Worm (Caenorhabditis elegans): Measurements from ENCODE around the gene str-43.

The str-43 gene

ce11 chrV:15711898-15712297, 40.1 kb downstream of the str-43 start, which contains the start of gene str-101:
TSS of gene str-101 (minus strand) at chrV:15711998.
- TF ChIP-seq Y95B8A.8 (GFP tag; IDR thresholded peaks at IDR 0.05) (no peak), Y56A3A.18 (GFP tag; IDR thresholded peaks at IDR 0.05) (no peak), ztf-22 (GFP tag; optimal IDR thresholded peaks at IDR 0.05) (no peak), unc-62 (GFP tag; optimal IDR thresholded peaks at IDR 0.05) (no peak), ZK185.1 (tag; optimal IDR thresholded peaks at IDR 0.05; ENCODE audit: poor library complexity, severe bottlenecking) (no peak), lsy-27 (tag; optimal IDR thresholded peaks at IDR 0.05; ENCODE audit: borderline replicate concordance, insufficient read depth) (no peak), hrde-1 (tag; optimal IDR thresholded peaks at IDR 0.05; ENCODE audit: borderline replicate concordance) (no peak), somi-1 (GFP tag; optimal IDR thresholded peaks at IDR 0.05) (no peak), nfya-1 (tag; optimal IDR thresholded peaks at IDR 0.05; ENCODE audit: borderline replicate concordance, insufficient read depth) (no peak), xnd-1 (tag; optimal IDR thresholded peaks at IDR 0.05) (no peak), attf-5 (GFP tag; optimal IDR thresholded peaks at IDR 0.05) (no peak), hmg-20 (GFP tag; IDR thresholded peaks at IDR 0.05) (no peak), madf-3 (GFP tag; IDR thresholded peaks at IDR 0.05) (no peak), rec-8 (tag; optimal IDR thresholded peaks at IDR 0.05) (no peak)

DNA sequence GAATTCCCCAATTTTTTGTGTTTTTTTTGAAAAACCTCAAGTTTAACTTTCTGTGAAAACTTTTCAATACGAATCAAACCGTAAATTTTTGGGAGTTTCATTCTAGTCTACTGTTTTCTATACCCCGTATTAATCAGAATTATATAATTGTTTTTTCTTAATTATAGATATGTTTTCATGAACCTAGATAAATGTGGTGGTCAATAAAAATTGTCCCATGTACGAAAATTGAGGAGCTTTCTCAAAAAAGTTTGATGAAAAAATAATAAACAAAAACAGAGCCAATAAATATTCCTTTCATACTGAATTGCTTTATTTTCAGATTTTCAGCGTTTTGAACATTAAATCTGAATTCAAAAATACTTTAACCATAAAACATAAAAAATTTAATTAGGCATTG, 41.5 kb downstream of the str-43 start, which contains the start of gene Y6E2A.1:
Gene Y6E2A.1 (minus strand): TSS at position 101 of the 400 bp plus-strand sequence.
- TF ChIP-seq B0019.2 (GFP tag; conservative IDR thresholded peaks at IDR 0.05), result no peak
- no peak for TF ChIP-seq mel-28 (tag; optimal IDR thresholded peaks at IDR 0.05; ENCODE audit: borderline replicate concordance)
- TF ChIP-seq hrde-1 (tag; optimal IDR thresholded peaks at IDR 0.05; ENCODE audit: borderline replicate concordance), result no peak
- no peak for TF ChIP-seq nfya-2 (GFP tag; IDR thresholded peaks at IDR 0.05)
- no peak for TF ChIP-seq C17E4.6 (GFP tag; IDR thresholded peaks at IDR 0.05)
- TF ChIP-seq fkh-3 (tag; optimal IDR thresholded peaks at IDR 0.05), result no peak
- no peak for TF ChIP-seq let-607 (tag; optimal IDR thresholded peaks at IDR 0.05)
- TF ChIP-seq nhr-179 (tag; optimal IDR thresholded peaks at IDR 0.05), result no peak
- no peak for TF ChIP-seq B0336.3 (GFP tag; IDR thresholded peaks at IDR 0.05)

- TF ChIP-seq B0336.3 (GFP tag; IDR thresholded peaks at IDR 0.05), result no peak
- peak; percentile 27 for TF ChIP-seq somi-1 (GFP tag; optimal IDR thresholded peaks at IDR 0.05)
These were observed 44.0 kb downstream of the str-43 start for ce11 chrV:15707982-15708381.

DNA sequence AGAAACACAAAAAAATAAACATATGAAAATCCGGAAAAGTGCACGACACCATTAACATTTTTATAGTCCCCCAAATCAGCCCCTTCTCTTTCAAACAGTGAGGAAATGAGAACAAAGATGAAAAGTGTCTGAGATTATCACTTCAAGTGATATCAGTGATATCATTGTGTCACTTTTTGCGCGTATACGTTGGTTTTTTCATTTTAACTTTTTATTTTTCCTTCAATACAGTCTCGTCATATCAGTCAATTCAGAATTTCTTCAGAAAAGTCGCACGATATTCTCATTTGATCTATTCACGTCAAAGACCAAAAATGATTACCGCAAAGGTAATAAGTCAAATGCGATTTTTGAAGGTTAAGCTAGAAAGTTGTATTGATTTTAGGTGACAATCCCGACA, 47.2 kb downstream of the str-43 start, which contains the start of gene twk-34:
Gene twk-34 (plus strand): TSS at position 216 of the 400 bp plus-strand sequence.
- no peak for TF ChIP-seq efl-1 (GFP tag; optimal IDR thresholded peaks at IDR 0.05)
- TF ChIP-seq dpl-1 (GFP tag; optimal IDR thresholded peaks at IDR 0.05), result no peak
- TF ChIP-seq ccch-3 (GFP tag; optimal IDR thresholded peaks at IDR 0.05), result no peak
- TF ChIP-seq C17E4.6 (GFP tag; IDR thresholded peaks at IDR 0.05), result no peak
- TF ChIP-seq rcor-1 (GFP tag; IDR thresholded peaks at IDR 0.05), result no peak
- TF ChIP-seq K12H6.12 (tag; optimal IDR thresholded peaks at IDR 0.05), result no peak
- TF ChIP-seq pbrm-1 (GFP tag; IDR thresholded peaks at IDR 0.05), result no peak
- TF ChIP-seq lir-1 (GFP tag; conservative IDR thresholded peaks at IDR 0.05), result no peak
- no peak for TF ChIP-seq T07F8.4 (tag; optimal IDR thresholded peaks at IDR 0.05)
- no peak for TF ChIP-seq lsy-27 (tag; optimal IDR thresholded peaks at IDR 0.05; ENCODE audit: borderline replicate concordance, insufficient read depth)
- no peak for TF ChIP-seq rec-8 (tag; optimal IDR thresholded peaks at IDR 0.05)
- no peak for TF ChIP-seq ets-4 (GFP tag; optimal IDR thresholded peaks at IDR 0.05)
- TF ChIP-seq sea-2 (GFP tag; IDR thresholded peaks at IDR 0.05), result no peak

Data from whole organism, young adult.